Worm (Caenorhabditis elegans): ENCODE data around the gene idpc-1.

ce11 chrIII:11459041-11459440, 32.0 kb downstream of the idpc-1 start:
- TF ChIP-seq drap-1 (GFP tag; optimal IDR thresholded peaks at IDR 0.05), result no peak
- TF ChIP-seq ztf-11 (tag; optimal IDR thresholded peaks at IDR 0.05), result no peak
- no peak for TF ChIP-seq elt-3 (tag; optimal IDR thresholded peaks at IDR 0.05)
- no peak for TF ChIP-seq ham-2 (GFP tag; optimal IDR thresholded peaks at IDR 0.05)
- TF ChIP-seq lin-13 (tag; optimal IDR thresholded peaks at IDR 0.05), result no peak
- TF ChIP-seq nhr-237 (tag; optimal IDR thresholded peaks at IDR 0.05), result no peak
- TF ChIP-seq unc-120 (tag; optimal IDR thresholded peaks at IDR 0.05; ENCODE audit: poor library complexity, severe bottlenecking), result no peak
- no peak for TF ChIP-seq lsy-2 (tag; optimal IDR thresholded peaks at IDR 0.05)
- no peak for TF ChIP-seq mab-5 (tag; optimal IDR thresholded peaks at IDR 0.05)
- TF ChIP-seq unc-62 (GFP tag; optimal IDR thresholded peaks at IDR 0.05), result no peak
- no peak for TF ChIP-seq blmp-1 (tag; optimal IDR thresholded peaks at IDR 0.05)
